Fruit fly (Drosophila melanogaster): Measurements from ENCODE around the gene CG6184.

DNA sequence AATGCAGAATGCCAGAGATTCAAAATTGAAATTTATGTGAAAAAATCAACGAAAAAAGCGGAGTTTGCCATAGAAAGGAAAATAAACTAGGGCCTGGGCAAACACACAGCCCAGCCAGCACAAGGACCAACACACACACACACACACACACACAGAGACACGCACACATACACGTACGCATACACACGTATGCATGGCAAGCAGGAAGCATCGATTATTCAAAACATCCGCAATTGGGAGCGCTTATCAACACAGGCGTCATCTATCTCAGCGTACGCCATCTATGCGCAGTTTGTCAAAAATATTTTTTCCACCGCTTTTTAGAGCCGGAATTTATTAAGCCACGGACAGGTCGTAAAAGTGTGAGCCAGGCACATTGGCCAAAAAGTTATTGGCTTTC is 22.2 kb upstream of the CG6184 start:
- TF ChIP-seq psq (optimal IDR thresholded peaks at IDR 0.05), result no peak
- no peak for TF ChIP-seq insv (optimal IDR thresholded peaks at IDR 0.05)
- no peak for TF ChIP-seq Sin3A (optimal IDR thresholded peaks at IDR 0.05)
- no peak for TF ChIP-seq Myc (optimal IDR thresholded peaks at IDR 0.05)

Data from Kc167 (cell line).